Fruit fly (Drosophila melanogaster): Measurements from ENCODE around the gene CG5466.
A peak's percentile ranks its signal among the peaks of the same experiment; 100 is the strongest.

CG5466 gene

dm6 chr3R:20634674-20635594 is 17.3 kb downstream of the CG5466 start, which contains the start of the genes Pi3K92E and Lrrk (continued):
- TF ChIP-seq disco-r (GFP tag; optimal IDR thresholded peaks at IDR 0.05) (no peak), ham (GFP tag; IDR thresholded peaks at IDR 0.05) (no peak), CG12299 (tag; optimal IDR thresholded peaks at IDR 0.05) (no peak), Hmx (GFP tag; optimal IDR thresholded peaks at IDR 0.05) (no peak), CG8388 (GFP tag; optimal IDR thresholded peaks at IDR 0.05) (no peak), CG12942 (GFP tag; optimal IDR thresholded peaks at IDR 0.05) (no peak), CG11696 (GFP tag; IDR thresholded peaks at IDR 0.05) (0 out of 2 replicates have a peak, but pooled peaks have one; percentile 16), NC2α (GFP tag; optimal IDR thresholded peaks at IDR 0.05) (no peak), hb (GFP tag; IDR thresholded peaks at IDR 0.05; ENCODE audit: partially characterized antibody) (peak; percentile 90), CG15073 (GFP tag; optimal IDR thresholded peaks at IDR 0.05) (no peak), esg (GFP tag; conservative IDR thresholded peaks at IDR 0.05) (no peak), Sry-δ (GFP tag; optimal IDR thresholded peaks at IDR 0.05) (no peak), kni (GFP tag; optimal IDR thresholded peaks at IDR 0.05) (no peak), ase (GFP tag; IDR thresholded peaks at IDR 0.05) (no peak), fu2 (GFP tag; optimal IDR thresholded peaks at IDR 0.05) (no peak), CG1024 (GFP tag; IDR thresholded peaks at IDR 0.05) (peak; percentile 17; the same call in 1 of the 2 replicates), exex (tag; optimal IDR thresholded peaks at IDR 0.05) (no peak), CG16815 (GFP tag; optimal IDR thresholded peaks at IDR 0.05) (no peak), CkIIα-i1 (GFP tag; IDR thresholded peaks at IDR 0.05) (no peak), dmrt99B (tag; optimal IDR thresholded peaks at IDR 0.05) (no peak), CG17385 (GFP tag; optimal IDR thresholded peaks at IDR 0.05) (no peak), maf-S (GFP tag; optimal IDR thresholded peaks at IDR 0.05) (no peak), CG3281 (GFP tag; optimal IDR thresholded peaks at IDR 0.05) (no peak), nerfin-2 (GFP tag; IDR thresholded peaks at IDR 0.05; ENCODE audit: partially characterized antibody) (peak; percentile 83), fd3F (GFP tag; optimal IDR thresholded peaks at IDR 0.05) (no peak), h (optimal IDR thresholded peaks at IDR 0.05) (no peak), Xbp1 (GFP tag; optimal IDR thresholded peaks at IDR 0.05) (no peak), ftz-f1 (GFP tag; optimal IDR thresholded peaks at IDR 0.05) (no peak), HmgD (GFP tag; optimal IDR thresholded peaks at IDR 0.05) (no peak), CG34422 (GFP tag; IDR thresholded peaks at IDR 0.05) (no peak), CG33557 (GFP tag; optimal IDR thresholded peaks at IDR 0.05) (no peak), NfI (GFP tag; optimal IDR thresholded peaks at IDR 0.05) (peak; percentile 67), sens (GFP tag) (peak; percentile 57), Hmr (GFP tag; optimal IDR thresholded peaks at IDR 0.05) (no peak), sc (optimal IDR thresholded peaks at IDR 0.05) (no peak), sc (GFP tag; optimal IDR thresholded peaks at IDR 0.05) (no peak), ac (GFP tag; optimal IDR thresholded peaks at IDR 0.05) (no peak), CG2202 (tag; optimal IDR thresholded peaks at IDR 0.05) (no peak), caup (GFP tag; optimal IDR thresholded peaks at IDR 0.05; ENCODE audit: severe bottlenecking) (peak; percentile 25), Dip3 (GFP tag; optimal IDR thresholded peaks at IDR 0.05) (no peak), CG10959 (GFP tag; IDR thresholded peaks at IDR 0.05) (no peak), CG17912 (GFP tag; optimal IDR thresholded peaks at IDR 0.05) (peak; percentile 53), Rx (GFP tag; IDR thresholded peaks at IDR 0.05) (0 out of 2 replicates have a peak, but pooled peaks have one; percentile 9), CG18011 (GFP tag; optimal IDR thresholded peaks at IDR 0.05) (no peak), hth (optimal IDR thresholded peaks at IDR 0.05) (no peak), sr (GFP tag; IDR thresholded peaks at IDR 0.05) (no peak), Eip74EF (GFP tag; optimal IDR thresholded peaks at IDR 0.05) (no peak), CG30020 (tag; optimal IDR thresholded peaks at IDR 0.05) (peak; percentile 53), crc (GFP tag; optimal IDR thresholded peaks at IDR 0.05) (no peak), CG1832 (GFP tag; optimal IDR thresholded peaks at IDR 0.05) (no peak)
